Worm (Caenorhabditis elegans): ENCODE results near the gene moc-2.

The moc-2 gene

ce11 chrV:6495353-6495752 is 8.6 kb downstream of the moc-2 start:
- no peak for TF ChIP-seq sea-1 (GFP tag; conservative IDR thresholded peaks at IDR 0.05)

DNA sequence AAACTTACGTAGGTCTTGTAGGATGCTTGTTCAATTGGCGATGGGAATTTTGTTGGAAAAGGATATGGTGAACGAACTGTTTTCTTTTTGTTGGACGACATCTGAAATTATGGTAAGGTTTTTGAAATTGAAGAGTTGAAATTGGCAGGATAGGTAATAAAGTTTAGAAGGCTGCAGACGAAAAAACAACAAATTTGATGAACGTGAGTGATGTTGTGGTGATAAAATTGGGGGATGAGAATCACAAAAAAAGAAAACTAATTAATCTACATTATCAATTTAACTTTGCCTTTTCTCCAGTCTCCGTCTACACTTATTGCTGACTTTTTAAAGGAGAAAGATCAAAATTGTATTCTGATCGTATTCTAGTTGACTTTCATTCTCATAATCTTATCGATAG is 10.2 kb downstream of the moc-2 start, which contains the start of gene cpt-6:
Gene cpt-6, minus strand, starts transcription at position 101 of the 400 bp plus-strand sequence.
- TF ChIP-seq flt-1 (GFP tag; IDR thresholded peaks at IDR 0.05) = no peak
- no peak for TF ChIP-seq ets-7 (tag; optimal IDR thresholded peaks at IDR 0.05)
- TF ChIP-seq ceh-36 (tag; optimal IDR thresholded peaks at IDR 0.05) = no peak
- no peak for TF ChIP-seq hmbx-1 (tag; optimal IDR thresholded peaks at IDR 0.05)
- no peak for TF ChIP-seq F13C5.2 (tag; optimal IDR thresholded peaks at IDR 0.05)
- TF ChIP-seq ceh-13 (GFP tag; optimal IDR thresholded peaks at IDR 0.05) = no peak
- no peak for TF ChIP-seq tbx-37 (GFP tag; conservative IDR thresholded peaks at IDR 0.05)

DNA sequence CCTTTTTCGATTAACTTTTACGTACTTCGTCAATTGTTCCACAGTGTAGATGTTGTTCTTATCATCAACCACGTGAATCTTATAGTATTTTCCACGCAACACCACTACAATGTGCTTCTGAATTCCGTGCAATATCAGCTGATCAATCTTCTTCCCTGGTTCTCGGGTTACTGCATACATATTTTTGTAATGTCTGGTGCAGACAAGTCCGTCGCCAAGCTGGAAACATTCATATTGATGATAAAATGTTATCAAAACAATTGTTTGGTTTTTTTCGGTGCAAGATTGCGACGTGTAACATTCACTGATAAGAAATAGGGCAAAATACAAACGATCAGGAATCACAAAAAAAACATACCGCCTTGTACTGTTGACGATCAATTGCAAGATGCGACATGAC is 11.5 kb downstream of the moc-2 start:
- no peak for TF ChIP-seq ceh-36 (tag; optimal IDR thresholded peaks at IDR 0.05)
- no peak for TF ChIP-seq flt-1 (GFP tag; IDR thresholded peaks at IDR 0.05)
- no peak for TF ChIP-seq pes-1 (GFP tag; IDR thresholded peaks at IDR 0.05)
- TF ChIP-seq sea-1 (GFP tag; conservative IDR thresholded peaks at IDR 0.05) = no peak
- no peak for TF ChIP-seq hnd-1 (tag; optimal IDR thresholded peaks at IDR 0.05)
- no peak for TF ChIP-seq tbx-37 (GFP tag; conservative IDR thresholded peaks at IDR 0.05)
- no peak for TF ChIP-seq hmbx-1 (tag; optimal IDR thresholded peaks at IDR 0.05)
- no peak for TF ChIP-seq aly-1 (tag; optimal IDR thresholded peaks at IDR 0.05)
- no peak for TF ChIP-seq tbx-11 (GFP tag; IDR thresholded peaks at IDR 0.05)
- TF ChIP-seq ets-7 (tag; optimal IDR thresholded peaks at IDR 0.05) = no peak
- no peak for TF ChIP-seq hmg-4 (GFP tag; optimal IDR thresholded peaks at IDR 0.05)
- no peak for TF ChIP-seq ama-1 (optimal IDR thresholded peaks at IDR 0.05)
- no peak for TF ChIP-seq F13C5.2 (tag; optimal IDR thresholded peaks at IDR 0.05)
- TF ChIP-seq tra-4 (tag; optimal IDR thresholded peaks at IDR 0.05) = no peak
- TF ChIP-seq ceh-13 (GFP tag; optimal IDR thresholded peaks at IDR 0.05) = no peak
- TF ChIP-seq scrt-1 (GFP tag; IDR thresholded peaks at IDR 0.05) = no peak
- no peak for TF ChIP-seq B0310.2 (tag; optimal IDR thresholded peaks at IDR 0.05)

DNA sequence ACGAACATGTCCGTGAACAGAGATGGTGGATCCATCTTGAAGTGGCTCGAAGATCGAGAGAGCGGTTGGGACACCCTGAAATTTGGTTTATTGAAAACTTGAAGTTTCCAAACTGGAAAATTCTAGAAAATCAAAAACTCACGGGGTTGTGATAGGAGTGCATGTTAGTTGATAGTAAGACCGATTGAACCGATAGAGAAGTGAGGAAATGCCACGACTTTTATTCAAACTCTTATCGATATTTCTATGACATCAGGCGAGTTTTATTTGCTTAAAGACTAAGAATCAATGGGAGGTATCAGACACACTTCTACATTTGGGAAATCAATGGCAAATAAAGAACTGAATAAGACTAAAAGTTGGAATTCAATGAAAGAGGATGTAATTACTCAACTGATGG is 15.1 kb downstream of the moc-2 start, which contains the start of gene lec-10:
Gene lec-10, minus strand, starts transcription at position 272 of the 400 bp plus-strand sequence.
- TF ChIP-seq tra-4 (tag; optimal IDR thresholded peaks at IDR 0.05) = no peak
- no peak for TF ChIP-seq hmg-4 (GFP tag; optimal IDR thresholded peaks at IDR 0.05)
- TF ChIP-seq pes-1 (GFP tag; IDR thresholded peaks at IDR 0.05) = no peak
- no peak for TF ChIP-seq sea-1 (GFP tag; conservative IDR thresholded peaks at IDR 0.05)
- no peak for TF ChIP-seq B0310.2 (tag; optimal IDR thresholded peaks at IDR 0.05)
- no peak for TF ChIP-seq hmbx-1 (tag; optimal IDR thresholded peaks at IDR 0.05)
- TF ChIP-seq tbx-37 (GFP tag; conservative IDR thresholded peaks at IDR 0.05) = no peak
- TF ChIP-seq ama-1 (optimal IDR thresholded peaks at IDR 0.05) = no peak
- no peak for TF ChIP-seq F13C5.2 (tag; optimal IDR thresholded peaks at IDR 0.05)
- no peak for TF ChIP-seq ets-7 (tag; optimal IDR thresholded peaks at IDR 0.05)
- TF ChIP-seq aly-1 (tag; optimal IDR thresholded peaks at IDR 0.05) = no peak
- TF ChIP-seq ceh-36 (tag; optimal IDR thresholded peaks at IDR 0.05) = no peak
- no peak for TF ChIP-seq hnd-1 (tag; optimal IDR thresholded peaks at IDR 0.05)

ce11 chrV:6487878-6488277 is 16.1 kb downstream of the moc-2 start:
- TF ChIP-seq ceh-13 (GFP tag; optimal IDR thresholded peaks at IDR 0.05) = no peak
- no peak for TF ChIP-seq tra-4 (tag; optimal IDR thresholded peaks at IDR 0.05)
- TF ChIP-seq tbx-11 (GFP tag; IDR thresholded peaks at IDR 0.05) = no peak
- no peak for TF ChIP-seq tbx-37 (GFP tag; conservative IDR thresholded peaks at IDR 0.05)
- TF ChIP-seq ceh-36 (tag; optimal IDR thresholded peaks at IDR 0.05) = no peak
- TF ChIP-seq B0310.2 (tag; optimal IDR thresholded peaks at IDR 0.05) = no peak

- TF ChIP-seq tbx-11 (GFP tag; IDR thresholded peaks at IDR 0.05) (no peak), ets-7 (tag; optimal IDR thresholded peaks at IDR 0.05) (no peak), B0310.2 (tag; optimal IDR thresholded peaks at IDR 0.05) (no peak), ceh-13 (GFP tag; optimal IDR thresholded peaks at IDR 0.05) (no peak), F13C5.2 (tag; optimal IDR thresholded peaks at IDR 0.05) (peak; percentile 3), hnd-1 (tag; optimal IDR thresholded peaks at IDR 0.05) (no peak)
Observed at ce11 chrV:6485109-6485508, 18.9 kb downstream of the moc-2 start.

DNA sequence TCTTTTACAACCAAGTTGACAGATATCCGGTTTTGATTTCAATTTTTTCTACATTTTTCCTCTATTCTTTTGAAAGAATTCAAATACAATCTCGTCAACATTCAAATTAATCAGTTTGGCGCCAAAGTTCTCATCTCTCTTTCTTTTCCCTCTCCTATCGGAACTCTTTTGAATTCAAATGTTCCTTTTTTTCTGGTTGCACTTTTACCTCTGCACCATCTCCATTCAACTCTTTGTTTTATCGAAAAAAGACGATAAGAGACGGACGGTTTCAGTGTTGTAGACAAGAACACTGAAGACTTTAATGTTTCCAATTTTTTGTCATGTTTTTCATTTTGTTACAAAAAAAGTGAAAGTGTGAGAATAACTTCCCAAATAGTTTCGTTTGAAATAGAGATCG is 28.0 kb downstream of the moc-2 start:
- TF ChIP-seq hnd-1 (tag; optimal IDR thresholded peaks at IDR 0.05) (no peak), pes-1 (GFP tag; IDR thresholded peaks at IDR 0.05) (no peak), ceh-13 (GFP tag; optimal IDR thresholded peaks at IDR 0.05) (no peak), tra-4 (tag; optimal IDR thresholded peaks at IDR 0.05) (no peak), ama-1 (optimal IDR thresholded peaks at IDR 0.05) (no peak), tbx-37 (GFP tag; conservative IDR thresholded peaks at IDR 0.05) (no peak), ets-7 (tag; optimal IDR thresholded peaks at IDR 0.05) (no peak), flt-1 (GFP tag; IDR thresholded peaks at IDR 0.05) (no peak), scrt-1 (GFP tag; IDR thresholded peaks at IDR 0.05) (no peak)

DNA sequence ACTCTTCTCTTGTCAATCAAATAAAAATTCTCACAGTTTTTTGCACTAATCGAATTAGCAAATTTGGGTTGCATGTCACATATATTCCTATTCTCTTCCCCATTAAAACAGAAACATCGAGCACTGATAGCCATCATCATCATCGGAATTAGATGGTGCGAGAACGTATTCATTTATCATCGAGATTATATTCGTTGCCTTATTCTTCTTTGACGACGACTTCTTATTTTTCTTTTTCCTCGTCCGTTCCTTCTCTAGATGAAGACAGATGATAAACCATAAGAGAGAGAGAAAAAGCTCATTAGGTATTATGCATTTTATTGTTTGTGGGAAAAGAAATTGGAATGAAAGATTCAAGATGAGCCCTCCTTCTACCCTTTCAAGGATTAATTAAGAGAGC is 32.8 kb downstream of the moc-2 start:
- no peak for TF ChIP-seq ceh-36 (tag; optimal IDR thresholded peaks at IDR 0.05)

ce11 chrV:6467676-6468075 is 36.3 kb downstream of the moc-2 start:
- TF ChIP-seq ceh-36 (tag; optimal IDR thresholded peaks at IDR 0.05) = no peak
- TF ChIP-seq B0310.2 (tag; optimal IDR thresholded peaks at IDR 0.05) = no peak
- TF ChIP-seq pes-1 (GFP tag; IDR thresholded peaks at IDR 0.05) = no peak
- TF ChIP-seq tra-4 (tag; optimal IDR thresholded peaks at IDR 0.05) = no peak
- no peak for TF ChIP-seq flt-1 (GFP tag; IDR thresholded peaks at IDR 0.05)
- no peak for TF ChIP-seq aly-1 (tag; optimal IDR thresholded peaks at IDR 0.05)

Data from whole organism, early embryonic.